Worm (Caenorhabditis elegans): ENCODE measurements around the gene C06A8.6.

C06A8.6 gene

ce11 chrII:7783467-7783959, 11.2 kb downstream of the C06A8.6 start, which contains the start of gene skr-17:
skr-17 (plus strand) TSS chrII:7783517.
- TF ChIP-seq sma-3 (GFP tag; optimal IDR thresholded peaks at IDR 0.05) (no peak), nhr-6 (tag; optimal IDR thresholded peaks at IDR 0.05) (no peak), nhr-237 (tag; optimal IDR thresholded peaks at IDR 0.05) (no peak), F13H6.1 (tag; optimal IDR thresholded peaks at IDR 0.05) (no peak), egl-27 (tag; optimal IDR thresholded peaks at IDR 0.05) (no peak), aly-2 (tag; optimal IDR thresholded peaks at IDR 0.05) (no peak), sma-9 (GFP tag; optimal IDR thresholded peaks at IDR 0.05) (no peak), sma-9 (tag; optimal IDR thresholded peaks at IDR 0.05) (no peak), Y55F3AM.14 (GFP tag; optimal IDR thresholded peaks at IDR 0.05) (no peak), ceh-16 (tag; optimal IDR thresholded peaks at IDR 0.05) (no peak), dmd-4 (tag; optimal IDR thresholded peaks at IDR 0.05) (no peak)

ce11 chrII:7789605-7790004, 17.3 kb downstream of the C06A8.6 start:
- TF ChIP-seq dmd-4 (tag; optimal IDR thresholded peaks at IDR 0.05), result no peak
- no peak for TF ChIP-seq elt-3 (tag; optimal IDR thresholded peaks at IDR 0.05)
- no peak for TF ChIP-seq ceh-16 (tag; optimal IDR thresholded peaks at IDR 0.05)
- no peak for TF ChIP-seq mbf-1 (tag; optimal IDR thresholded peaks at IDR 0.05)
- TF ChIP-seq mdl-1 (tag; optimal IDR thresholded peaks at IDR 0.05), result no peak
- no peak for TF ChIP-seq ama-1 (optimal IDR thresholded peaks at IDR 0.05)
- TF ChIP-seq lin-39 (tag; optimal IDR thresholded peaks at IDR 0.05), result no peak
- TF ChIP-seq sma-3 (GFP tag; optimal IDR thresholded peaks at IDR 0.05), result no peak
- peak; percentile 37 for TF ChIP-seq egl-27 (tag; optimal IDR thresholded peaks at IDR 0.05)
- TF ChIP-seq fos-1 (tag; optimal IDR thresholded peaks at IDR 0.05), result peak; percentile 20
- TF ChIP-seq elt-1 (tag; optimal IDR thresholded peaks at IDR 0.05), result no peak
- TF ChIP-seq nhr-21 (tag; optimal IDR thresholded peaks at IDR 0.05), result peak; percentile 33
- TF ChIP-seq ZK546.5 (tag; optimal IDR thresholded peaks at IDR 0.05), result no peak
- TF ChIP-seq nhr-25 (tag; optimal IDR thresholded peaks at IDR 0.05), result peak; percentile 58

ce11 chrII:7790324-7790898, 18.1 kb downstream of the C06A8.6 start, which contains the start of gene srlf-1:
srlf-1 (plus strand) TSS chrII:7790591.
- TF ChIP-seq nhr-21 (tag; optimal IDR thresholded peaks at IDR 0.05) (peak; percentile 13), peb-1 (tag; optimal IDR thresholded peaks at IDR 0.05) (no peak), nhr-25 (tag; optimal IDR thresholded peaks at IDR 0.05) (peak; percentile 18), nhr-10 (tag; optimal IDR thresholded peaks at IDR 0.05) (no peak), blmp-1 (tag; optimal IDR thresholded peaks at IDR 0.05; ENCODE audit: insufficient read depth) (peak; percentile 31), zag-1 (tag; optimal IDR thresholded peaks at IDR 0.05) (no peak), ama-1 (optimal IDR thresholded peaks at IDR 0.05) (peak; percentile 83), lin-13 (GFP tag; optimal IDR thresholded peaks at IDR 0.05) (no peak), sma-3 (GFP tag; optimal IDR thresholded peaks at IDR 0.05) (peak; percentile 65), elt-3 (tag; optimal IDR thresholded peaks at IDR 0.05) (no peak), sma-9 (GFP tag; optimal IDR thresholded peaks at IDR 0.05) (peak; percentile 68), sma-9 (tag; optimal IDR thresholded peaks at IDR 0.05) (no peak), snpc-4 (tag; optimal IDR thresholded peaks at IDR 0.05) (no peak), unc-55 (GFP tag; optimal IDR thresholded peaks at IDR 0.05) (no peak), alr-1 (tag; optimal IDR thresholded peaks at IDR 0.05) (no peak), ztf-4 (tag; optimal IDR thresholded peaks at IDR 0.05) (no peak), aly-2 (tag; optimal IDR thresholded peaks at IDR 0.05) (no peak)

- TF ChIP-seq ceh-82 (tag; optimal IDR thresholded peaks at IDR 0.05), result no peak
- TF ChIP-seq nhr-21 (tag; optimal IDR thresholded peaks at IDR 0.05), result peak; percentile 4
- TF ChIP-seq nhr-25 (tag; optimal IDR thresholded peaks at IDR 0.05), result peak; percentile 66
- peak; percentile 36 for TF ChIP-seq sma-9 (GFP tag; optimal IDR thresholded peaks at IDR 0.05)
- no peak for TF ChIP-seq sma-9 (tag; optimal IDR thresholded peaks at IDR 0.05)
- TF ChIP-seq sma-3 (GFP tag; optimal IDR thresholded peaks at IDR 0.05), result peak; percentile 58
These were observed 19.2 kb downstream of the C06A8.6 start for ce11 chrII:7791408-7792050.

- TF ChIP-seq mdl-1 (tag; optimal IDR thresholded peaks at IDR 0.05) (no peak), nhr-25 (tag; optimal IDR thresholded peaks at IDR 0.05) (peak; percentile 32)
These were observed 20.2 kb downstream of the C06A8.6 start for ce11 chrII:7792514-7792913.

Data from whole organism, L2 larva.